Worm (Caenorhabditis elegans) whole organism, mixed stage, embryonic: ENCODE results near the gene ppk-2.

Experiments used
- flh-1 ChIP-seq: fragments of 200-800 bp; sonication (Bioruptor generic); optimal IDR thresholded peaks from 2 replicates; lab custom pipeline; 2018; ENCODE audit warnings: mild to moderate bottlenecking, missing genetic modification characterization, moderate library complexity, missing compliant biosample characterization
- mab-5 ChIP-seq: fragments of 150-350 bp; optimal IDR thresholded peaks from 2 replicates; lab custom pipeline; 2014; ENCODE audit warnings: missing biosample characterization, missing genetic modification characterization
- mep-1 ChIP-seq: fragments of 150-350 bp; optimal IDR thresholded peaks from 2 replicates; lab custom pipeline; 2017; ENCODE audit warnings: missing biosample characterization, missing genetic modification reagents, missing genetic modification characterization, inconsistent platforms
- nhr-237 ChIP-seq: fragments of 150-350 bp; optimal IDR thresholded peaks from 2 replicates; lab custom pipeline; 2014; ENCODE audit warnings: missing biosample characterization, missing genetic modification characterization
- nhr-28 ChIP-seq: fragments of 150-350 bp; optimal IDR thresholded peaks from 2 replicates; lab custom pipeline; 2014; ENCODE audit warnings: missing biosample characterization, missing genetic modification characterization
- nhr-76 ChIP-seq: sonication (generic microtip); optimal IDR thresholded peaks from 2 replicates; lab custom pipeline; 2017; ENCODE audit warnings: missing biosample characterization, missing genetic modification characterization
- ztf-11 ChIP-seq: fragments of 150-350 bp; optimal IDR thresholded peaks from 2 replicates; lab custom pipeline; 2014; ENCODE audit warnings: missing biosample characterization, missing genetic modification characterization

ce11 chrIII:2060068-2060467 is 42.0 kb upstream of the ppk-2 start:
- TF ChIP-seq ztf-11 (tag; lab: Kevin White, UChicago) (no peak), nhr-237 (tag; lab: Kevin White, UChicago) (no peak), nhr-28 (tag; lab: Kevin White, UChicago) (no peak), nhr-76 (tag; lab: Kevin White, UChicago) (no peak), mep-1 (tag; lab: Kevin White, UChicago) (no peak), flh-1 (GFP tag; lab: Kevin White, UChicago) (no peak), mab-5 (tag; lab: Kevin White, UChicago) (no peak)
